Fruit fly (Drosophila melanogaster): ENCODE results near the gene CG6310.

DNA sequence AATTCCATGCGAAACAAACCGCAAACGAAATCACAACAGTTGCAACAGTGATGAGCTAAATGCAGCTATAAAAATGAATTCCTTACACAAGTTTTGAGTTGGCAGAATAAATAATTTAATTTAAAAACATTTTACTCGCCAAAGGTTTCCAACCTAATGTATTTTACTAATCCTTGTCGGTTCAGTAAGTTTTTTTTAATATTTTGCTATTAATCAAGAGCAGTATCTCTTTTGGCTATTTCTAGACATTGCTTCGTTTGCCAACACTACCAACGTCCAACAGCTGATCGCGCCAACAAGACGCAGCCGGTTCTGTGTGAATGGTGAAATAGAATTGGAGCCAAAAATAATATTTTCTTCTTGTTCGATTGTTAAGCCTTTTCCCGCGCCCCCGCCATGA lies 5.0 kb downstream of the CG6310 start, which contains the start of the genes CG32075, CG45101 and SuUR:
- TF ChIP-seq Dll (optimal IDR thresholded peaks at IDR 0.05) (no peak), usp (GFP tag; optimal IDR thresholded peaks at IDR 0.05) (no peak), pan (optimal IDR thresholded peaks at IDR 0.05) (no peak), psq (optimal IDR thresholded peaks at IDR 0.05) (no peak), CG8478 (optimal IDR thresholded peaks at IDR 0.05) (no peak), EcR (GFP tag; optimal IDR thresholded peaks at IDR 0.05) (no peak)
